1 fruit fly cellular context compared by ENCODE assay signal in the genomic region with DNA sequence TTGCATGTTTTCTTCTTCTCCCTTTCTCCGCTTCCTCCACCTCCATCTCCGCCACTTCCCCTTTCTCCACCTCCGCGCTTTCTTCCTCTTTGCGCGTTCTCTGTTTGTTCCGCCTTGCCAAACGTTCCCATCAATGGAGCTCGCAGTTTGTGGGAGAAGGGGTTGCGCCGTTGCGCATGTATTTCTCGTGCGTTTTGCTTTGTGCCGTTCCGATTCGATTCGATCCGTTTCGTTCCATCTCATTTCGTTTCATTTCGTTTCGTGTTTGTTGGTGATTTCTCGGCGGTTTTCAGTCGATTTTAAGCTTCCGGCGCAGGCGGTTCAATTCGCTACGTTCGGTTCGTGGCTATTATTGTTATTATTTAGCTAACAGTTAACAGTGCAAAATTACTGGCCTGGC.
TF ChIP-seq lines count a peak whose summit lies in the region.

No protein-coding gene starts in this region.

TF ChIP-seq in whole organism, embryonic, 481 proteins besides CTCF, POLR2A, EP300 and RAD21 (continued from another document):
- peak; percentile 68 for TF ChIP-seq CG8290 (GFP tag; optimal IDR thresholded peaks at IDR 0.05; lab: Kevin White, UChicago)
- peak; percentile 66 to 67 for TF ChIP-seq CG8290 (tag; optimal IDR thresholded peaks at IDR 0.05; lab: Kevin White, UChicago)
- TF ChIP-seq psq (GFP tag; optimal IDR thresholded peaks at IDR 0.05; lab: Kevin White, UChicago), result peak; percentile 59
- TF ChIP-seq Neu2 (GFP tag; optimal IDR thresholded peaks at IDR 0.05; lab: Kevin White, UChicago; ENCODE audit: borderline replicate concordance), result no peak
- peak; percentile 12 for TF ChIP-seq her (GFP tag; optimal IDR thresholded peaks at IDR 0.05; lab: Kevin White, UChicago)
- no peak for TF ChIP-seq croc (GFP tag; conservative IDR thresholded peaks at IDR 0.05; lab: Robert Waterston, UW)
- TF ChIP-seq lab (GFP tag; optimal IDR thresholded peaks at IDR 0.05; lab: Kevin White, UChicago), result peak; percentile 44
- TF ChIP-seq Mad (GFP tag; optimal IDR thresholded peaks at IDR 0.05; lab: Kevin White, UChicago), result no peak
- no peak for TF ChIP-seq lbe (GFP tag; optimal IDR thresholded peaks at IDR 0.05; lab: Kevin White, UChicago)
- TF ChIP-seq CG5953 (GFP tag; IDR thresholded peaks at IDR 0.05; lab: Robert Waterston, UW), result no peak
- peak; percentile 10 for TF ChIP-seq oc (tag; optimal IDR thresholded peaks at IDR 0.05; lab: Kevin White, UChicago)
- no peak for TF ChIP-seq Lim3 (GFP tag; IDR thresholded peaks at IDR 0.05; lab: Robert Waterston, UW)
- TF ChIP-seq CG12769 (tag; optimal IDR thresholded peaks at IDR 0.05; lab: Kevin White, UChicago), result peak; percentile 70
- TF ChIP-seq ERR (GFP tag; optimal IDR thresholded peaks at IDR 0.05; lab: Kevin White, UChicago), result no peak
- no peak for TF ChIP-seq CG6854 (GFP tag; optimal IDR thresholded peaks at IDR 0.05; lab: Kevin White, UChicago)
- TF ChIP-seq crol (GFP tag; IDR thresholded peaks at IDR 0.05; lab: Robert Waterston, UW), result peak; percentile 98
- TF ChIP-seq CG12155 (GFP tag; optimal IDR thresholded peaks at IDR 0.05; lab: Kevin White, UChicago), result no peak
- TF ChIP-seq HLH3B (GFP tag; IDR thresholded peaks at IDR 0.05; lab: Robert Waterston, UW), result no peak
- TF ChIP-seq CG10654 (GFP tag; optimal IDR thresholded peaks at IDR 0.05; lab: Kevin White, UChicago), result no peak
- peak; percentile 56; the same call in 1 of the 4 replicates for TF ChIP-seq chinmo (GFP tag; IDR thresholded peaks at IDR 0.05; lab: Robert Waterston, UW; ENCODE audit: partially characterized antibody)
- TF ChIP-seq prd (optimal IDR thresholded peaks at IDR 0.05; lab: Kevin White, UChicago), result no peak
- no peak for TF ChIP-seq prd (GFP tag; IDR thresholded peaks at IDR 0.05; lab: Robert Waterston, UW)
- TF ChIP-seq CG7987 (GFP tag; optimal IDR thresholded peaks at IDR 0.05; lab: Kevin White, UChicago), result peak; percentile 22
- TF ChIP-seq so (GFP tag; IDR thresholded peaks at IDR 0.05; lab: Robert Waterston, UW), result 0 out of 3 replicates have a peak, but pooled peaks have one; percentile 10
- no peak for TF ChIP-seq CG15514 (GFP tag; optimal IDR thresholded peaks at IDR 0.05; lab: Kevin White, UChicago)
- peak; percentile 51; the same call in 1 of the 2 replicates for TF ChIP-seq rib (GFP tag; IDR thresholded peaks at IDR 0.05; lab: Robert Waterston, UW)
- no peak for TF ChIP-seq Sry-δ (GFP tag; optimal IDR thresholded peaks at IDR 0.05; lab: Kevin White, UChicago)
- TF ChIP-seq Abd-B (GFP tag; optimal IDR thresholded peaks at IDR 0.05; lab: Kevin White, UChicago), result no peak
- peak; percentile 23 for TF ChIP-seq cg (GFP tag; optimal IDR thresholded peaks at IDR 0.05; lab: Kevin White, UChicago)
- no peak for TF ChIP-seq Chrac-16 (GFP tag; optimal IDR thresholded peaks at IDR 0.05; lab: Kevin White, UChicago)
- no peak for TF ChIP-seq fru (optimal IDR thresholded peaks at IDR 0.05; lab: Kevin White, UChicago)
- TF ChIP-seq pros (GFP tag; optimal IDR thresholded peaks at IDR 0.05; lab: Kevin White, UChicago), result peak; percentile 56
- 0 out of 2 replicates have a peak, but pooled peaks have one; percentile 37 for TF ChIP-seq bbx (GFP tag; IDR thresholded peaks at IDR 0.05; lab: Robert Waterston, UW; ENCODE audit: partially characterized antibody)
- TF ChIP-seq Sin3A (optimal IDR thresholded peaks at IDR 0.05; lab: Kevin White, UChicago), result no peak
- TF ChIP-seq CG10274 (GFP tag; optimal IDR thresholded peaks at IDR 0.05; lab: Kevin White, UChicago), result no peak
- TF ChIP-seq kay (GFP tag; optimal IDR thresholded peaks at IDR 0.05; lab: Kevin White, UChicago), result no peak
- TF ChIP-seq CG42726 (GFP tag; IDR thresholded peaks at IDR 0.05; lab: Robert Waterston, UW; ENCODE audit: partially characterized antibody), result no peak
- peak; percentile 42 for TF ChIP-seq Deaf1 (tag; optimal IDR thresholded peaks at IDR 0.05; lab: Kevin White, UChicago)
- no peak for TF ChIP-seq usp (GFP tag; optimal IDR thresholded peaks at IDR 0.05; lab: Kevin White, UChicago)
- TF ChIP-seq Hey (tag; optimal IDR thresholded peaks at IDR 0.05; lab: Kevin White, UChicago), result no peak
- TF ChIP-seq ssp (GFP tag; IDR thresholded peaks at IDR 0.05; lab: Robert Waterston, UW), result no peak
- no peak for TF ChIP-seq Myb (GFP tag; optimal IDR thresholded peaks at IDR 0.05; lab: Kevin White, UChicago)
- peak; percentile 20 for TF ChIP-seq CG12659 (GFP tag; optimal IDR thresholded peaks at IDR 0.05; lab: Kevin White, UChicago)
- TF ChIP-seq h (optimal IDR thresholded peaks at IDR 0.05; lab: Kevin White, UChicago), result no peak
- no peak for TF ChIP-seq CG3838 (GFP tag; optimal IDR thresholded peaks at IDR 0.05; lab: Kevin White, UChicago)
- no peak for TF ChIP-seq CG5245 (GFP tag; optimal IDR thresholded peaks at IDR 0.05; lab: Kevin White, UChicago)
- peak; percentile 51 for TF ChIP-seq sqz (GFP tag; optimal IDR thresholded peaks at IDR 0.05; lab: Kevin White, UChicago)
- TF ChIP-seq jigr1 (GFP tag; IDR thresholded peaks at IDR 0.05; lab: Robert Waterston, UW), result no peak
- peak; percentile 14 for TF ChIP-seq Meics (GFP tag; optimal IDR thresholded peaks at IDR 0.05; lab: Kevin White, UChicago)
- 0 out of 3 replicates have a peak, but pooled peaks have one; percentile 21 for TF ChIP-seq CG7963 (GFP tag; IDR thresholded peaks at IDR 0.05; lab: Robert Waterston, UW; ENCODE audit: partially characterized antibody)
- no peak for TF ChIP-seq dan (GFP tag; IDR thresholded peaks at IDR 0.05; lab: Robert Waterston, UW)
- peak; percentile 55; the same call in 1 of the 2 replicates for TF ChIP-seq chm (GFP tag; IDR thresholded peaks at IDR 0.05; lab: Robert Waterston, UW)
- no peak for TF ChIP-seq CG3065 (GFP tag; optimal IDR thresholded peaks at IDR 0.05; lab: Kevin White, UChicago)
- no peak for TF ChIP-seq gem (tag; optimal IDR thresholded peaks at IDR 0.05; lab: Kevin White, UChicago)
- no peak for TF ChIP-seq Doc3 (GFP tag; IDR thresholded peaks at IDR 0.05; lab: Robert Waterston, UW; ENCODE audit: partially characterized antibody)
- TF ChIP-seq CG6791 (GFP tag; IDR thresholded peaks at IDR 0.05; lab: Robert Waterston, UW; ENCODE audit: partially characterized antibody), result peak; percentile 49; the same call in 2 of the 3 replicates
- TF ChIP-seq dati (GFP tag; IDR thresholded peaks at IDR 0.05; lab: Robert Waterston, UW), result no peak
- peak; percentile 3 for TF ChIP-seq nerfin-1 (tag; optimal IDR thresholded peaks at IDR 0.05; lab: Kevin White, UChicago)
- peak; percentile 100 for TF ChIP-seq pfk (GFP tag; optimal IDR thresholded peaks at IDR 0.05; lab: Kevin White, UChicago)
- 0 out of 2 replicates have a peak, but pooled peaks have one; percentile 8 for TF ChIP-seq sob (GFP tag; IDR thresholded peaks at IDR 0.05; lab: Robert Waterston, UW)
- peak; percentile 34; the same call in 1 of the 2 replicates for TF ChIP-seq CG13287 (GFP tag; IDR thresholded peaks at IDR 0.05; lab: Robert Waterston, UW; ENCODE audit: partially characterized antibody)
- no peak for TF ChIP-seq Ravus (GFP tag; IDR thresholded peaks at IDR 0.05; lab: Robert Waterston, UW)
- no peak for TF ChIP-seq Elba2 (GFP tag; optimal IDR thresholded peaks at IDR 0.05; lab: Kevin White, UChicago)
- TF ChIP-seq CG4617 (GFP tag; optimal IDR thresholded peaks at IDR 0.05; lab: Kevin White, UChicago; ENCODE audit: borderline replicate concordance), result no peak
- no peak for TF ChIP-seq nerfin-2 (GFP tag; IDR thresholded peaks at IDR 0.05; lab: Robert Waterston, UW; ENCODE audit: partially characterized antibody)
- TF ChIP-seq CG2875 (GFP tag; optimal IDR thresholded peaks at IDR 0.05; lab: Kevin White, UChicago), result no peak
- TF ChIP-seq Ptx1 (GFP tag; IDR thresholded peaks at IDR 0.05; lab: Robert Waterston, UW), result no peak
- TF ChIP-seq CG1233 (GFP tag; optimal IDR thresholded peaks at IDR 0.05; lab: Kevin White, UChicago), result no peak
- peak; percentile 19 for TF ChIP-seq CG7839 (tag; optimal IDR thresholded peaks at IDR 0.05; lab: Kevin White, UChicago)
- TF ChIP-seq CG14014 (GFP tag; IDR thresholded peaks at IDR 0.05; lab: Robert Waterston, UW), result no peak
- no peak for TF ChIP-seq CG11695 (GFP tag; IDR thresholded peaks at IDR 0.05; lab: Robert Waterston, UW)
- no peak for TF ChIP-seq dmrt11E (tag; optimal IDR thresholded peaks at IDR 0.05; lab: Kevin White, UChicago)
- TF ChIP-seq stwl (tag; optimal IDR thresholded peaks at IDR 0.05; lab: Kevin White, UChicago), result peak; percentile 40
- no peak for TF ChIP-seq da (GFP tag; optimal IDR thresholded peaks at IDR 0.05; lab: Kevin White, UChicago)
- TF ChIP-seq Sox100B (GFP tag; optimal IDR thresholded peaks at IDR 0.05; lab: Kevin White, UChicago), result no peak
- TF ChIP-seq Adf1 (GFP tag; IDR thresholded peaks at IDR 0.05; lab: Robert Waterston, UW), result no peak
- no peak for TF ChIP-seq hkb (optimal IDR thresholded peaks at IDR 0.05; lab: Kevin White, UChicago)
- no peak for TF ChIP-seq hkb (GFP tag; IDR thresholded peaks at IDR 0.05; lab: Robert Waterston, UW)
- no peak for TF ChIP-seq CkIIα-i1 (GFP tag; IDR thresholded peaks at IDR 0.05; lab: Robert Waterston, UW)
- peak; percentile 78 for TF ChIP-seq CG17385 (GFP tag; optimal IDR thresholded peaks at IDR 0.05; lab: Kevin White, UChicago)
- peak; percentile 11 for TF ChIP-seq CG13624 (GFP tag; optimal IDR thresholded peaks at IDR 0.05; lab: Kevin White, UChicago)
- TF ChIP-seq HHEX (GFP tag; optimal IDR thresholded peaks at IDR 0.05; lab: Kevin White, UChicago), result no peak
- TF ChIP-seq PHDP (tag; optimal IDR thresholded peaks at IDR 0.05; lab: Kevin White, UChicago), result peak; percentile 1
- no peak for TF ChIP-seq CG9609 (GFP tag; optimal IDR thresholded peaks at IDR 0.05; lab: Kevin White, UChicago)
- TF ChIP-seq CG13424 (tag; optimal IDR thresholded peaks at IDR 0.05; lab: Kevin White, UChicago), result no peak
- peak; percentile 30 for TF ChIP-seq nom (GFP tag; optimal IDR thresholded peaks at IDR 0.05; lab: Kevin White, UChicago)
- no peak for TF ChIP-seq pan (optimal IDR thresholded peaks at IDR 0.05; lab: Kevin White, UChicago)
- TF ChIP-seq pan (GFP tag; optimal IDR thresholded peaks at IDR 0.05 in 1 of 2, IDR thresholded peaks at IDR 0.05 in 1 of 2), result no peak
- TF ChIP-seq CG9817 (tag; optimal IDR thresholded peaks at IDR 0.05; lab: Kevin White, UChicago), result no peak
- TF ChIP-seq Hand (GFP tag; optimal IDR thresholded peaks at IDR 0.05; lab: Kevin White, UChicago), result no peak
- no peak for TF ChIP-seq sim (GFP tag; IDR thresholded peaks at IDR 0.05; lab: Robert Waterston, UW)
- TF ChIP-seq Ets65A (GFP tag; lab: Kevin White, UChicago), result no peak
- TF ChIP-seq sr (GFP tag; IDR thresholded peaks at IDR 0.05; lab: Robert Waterston, UW), result peak; percentile 53; the same call in 1 of the 3 replicates
- 0 out of 2 replicates have a peak, but pooled peaks have one; percentile 15 for TF ChIP-seq vvl (GFP tag; IDR thresholded peaks at IDR 0.05; lab: Robert Waterston, UW)
- no peak for TF ChIP-seq ken (GFP tag; IDR thresholded peaks at IDR 0.05; lab: Robert Waterston, UW)
- no peak for TF ChIP-seq trh (GFP tag; optimal IDR thresholded peaks at IDR 0.05; lab: Kevin White, UChicago)
- TF ChIP-seq ranshi (GFP tag; IDR thresholded peaks at IDR 0.05; lab: Robert Waterston, UW), result no peak
- TF ChIP-seq Scr (GFP tag; IDR thresholded peaks at IDR 0.05; lab: Robert Waterston, UW; ENCODE audit: partially characterized antibody), result no peak
- no peak for TF ChIP-seq stc (GFP tag; IDR thresholded peaks at IDR 0.05; lab: Robert Waterston, UW)
- TF ChIP-seq Atf3 (GFP tag; optimal IDR thresholded peaks at IDR 0.05; lab: Kevin White, UChicago), result no peak
- no peak for TF ChIP-seq odd (GFP tag; optimal IDR thresholded peaks at IDR 0.05; lab: Kevin White, UChicago)
- TF ChIP-seq CG2120 (GFP tag; optimal IDR thresholded peaks at IDR 0.05; lab: Kevin White, UChicago), result no peak
- peak; percentile 35 for TF ChIP-seq CG1603 (tag; optimal IDR thresholded peaks at IDR 0.05; lab: Kevin White, UChicago)
- peak; percentile 73 for TF ChIP-seq Jarid2 (GFP tag; optimal IDR thresholded peaks at IDR 0.05; lab: Kevin White, UChicago)
- no peak for TF ChIP-seq Lpt (GFP tag; optimal IDR thresholded peaks at IDR 0.05; lab: Kevin White, UChicago)
- no peak for TF ChIP-seq CG1832 (GFP tag; optimal IDR thresholded peaks at IDR 0.05; lab: Kevin White, UChicago)
- no peak for TF ChIP-seq kni (GFP tag; optimal IDR thresholded peaks at IDR 0.05; lab: Kevin White, UChicago)
- no peak for TF ChIP-seq CG17612 (GFP tag; IDR thresholded peaks at IDR 0.05; lab: Robert Waterston, UW)
- no peak for TF ChIP-seq Fer3 (tag; optimal IDR thresholded peaks at IDR 0.05; lab: Kevin White, UChicago)
- no peak for TF ChIP-seq CG7928 (GFP tag; optimal IDR thresholded peaks at IDR 0.05; lab: Kevin White, UChicago)
- no peak for TF ChIP-seq Sry-β (GFP tag; optimal IDR thresholded peaks at IDR 0.05; lab: Kevin White, UChicago)
- no peak for TF ChIP-seq zen (tag; optimal IDR thresholded peaks at IDR 0.05; lab: Kevin White, UChicago)
- no peak for TF ChIP-seq bsh (GFP tag; optimal IDR thresholded peaks at IDR 0.05; lab: Kevin White, UChicago)
- TF ChIP-seq Oli (tag; optimal IDR thresholded peaks at IDR 0.05; lab: Kevin White, UChicago), result no peak
- TF ChIP-seq onecut (GFP tag; IDR thresholded peaks at IDR 0.05; lab: Robert Waterston, UW), result peak; percentile 30
- no peak for TF ChIP-seq CG10209 (GFP tag; optimal IDR thresholded peaks at IDR 0.05; lab: Kevin White, UChicago)
- TF ChIP-seq CG4282 (GFP tag; optimal IDR thresholded peaks at IDR 0.05; lab: Kevin White, UChicago), result no peak
- TF ChIP-seq CG17359 (tag; optimal IDR thresholded peaks at IDR 0.05; lab: Kevin White, UChicago), result no peak
- no peak for TF ChIP-seq tx (GFP tag; optimal IDR thresholded peaks at IDR 0.05; lab: Kevin White, UChicago)
- no peak for TF ChIP-seq CG31441 (GFP tag; IDR thresholded peaks at IDR 0.05; lab: Robert Waterston, UW)
- no peak for TF ChIP-seq zfh1 (GFP tag; IDR thresholded peaks at IDR 0.05; lab: Robert Waterston, UW)
- no peak for TF ChIP-seq Gsc (GFP tag; IDR thresholded peaks at IDR 0.05; lab: Robert Waterston, UW)
- TF ChIP-seq CG17328 (GFP tag; IDR thresholded peaks at IDR 0.05; lab: Robert Waterston, UW), result peak; percentile 18; the same call in 1 of the 2 replicates
- peak; percentile 81 for TF ChIP-seq Med (GFP tag; lab: Kevin White, UChicago)
- no peak for TF ChIP-seq ro (GFP tag; IDR thresholded peaks at IDR 0.05; lab: Robert Waterston, UW)
- TF ChIP-seq Hmx (GFP tag; optimal IDR thresholded peaks at IDR 0.05; lab: Kevin White, UChicago), result no peak
- TF ChIP-seq ap (GFP tag; IDR thresholded peaks at IDR 0.05; lab: Robert Waterston, UW), result no peak
- TF ChIP-seq TFAM (GFP tag; optimal IDR thresholded peaks at IDR 0.05; lab: Kevin White, UChicago), result no peak
- no peak for TF ChIP-seq CG10321 (GFP tag; IDR thresholded peaks at IDR 0.05; lab: Robert Waterston, UW)
- peak in 1 of 2 experiments; percentile 20 for TF ChIP-seq Pdp1 (GFP tag; optimal IDR thresholded peaks at IDR 0.05; lab: Kevin White, UChicago)
